Fruit fly (Drosophila melanogaster): ENCODE results near the gene Atg3.

DNA sequence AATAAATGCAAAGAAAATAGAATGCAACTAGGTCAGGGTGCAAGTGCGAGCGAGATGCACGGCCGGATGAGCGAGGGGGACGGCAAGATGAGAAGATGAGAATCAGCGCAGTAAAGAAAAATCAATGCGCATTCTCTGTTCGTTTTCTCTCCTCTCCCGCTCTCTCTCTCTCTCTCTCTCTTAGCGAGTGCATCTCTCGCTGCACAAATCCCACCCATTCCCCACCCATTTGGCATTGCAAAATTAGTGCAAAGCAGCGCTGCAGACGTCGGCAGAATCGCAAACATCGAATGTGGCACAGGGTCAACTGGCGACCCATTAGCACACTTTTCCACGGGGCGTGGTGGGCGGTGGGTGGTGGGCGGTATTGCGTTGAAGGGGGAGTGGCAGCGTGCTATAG, 44.3 kb downstream of the Atg3 start:
- TF ChIP-seq Dll (optimal IDR thresholded peaks at IDR 0.05) (no peak), psq (optimal IDR thresholded peaks at IDR 0.05) (no peak), CG8478 (optimal IDR thresholded peaks at IDR 0.05) (no peak), EcR (GFP tag; optimal IDR thresholded peaks at IDR 0.05) (no peak), pan (optimal IDR thresholded peaks at IDR 0.05) (no peak), usp (GFP tag; optimal IDR thresholded peaks at IDR 0.05) (no peak)
